Worm (Caenorhabditis elegans): ENCODE data around the gene Y56A3A.31.

Y56A3A.31 gene

DNA sequence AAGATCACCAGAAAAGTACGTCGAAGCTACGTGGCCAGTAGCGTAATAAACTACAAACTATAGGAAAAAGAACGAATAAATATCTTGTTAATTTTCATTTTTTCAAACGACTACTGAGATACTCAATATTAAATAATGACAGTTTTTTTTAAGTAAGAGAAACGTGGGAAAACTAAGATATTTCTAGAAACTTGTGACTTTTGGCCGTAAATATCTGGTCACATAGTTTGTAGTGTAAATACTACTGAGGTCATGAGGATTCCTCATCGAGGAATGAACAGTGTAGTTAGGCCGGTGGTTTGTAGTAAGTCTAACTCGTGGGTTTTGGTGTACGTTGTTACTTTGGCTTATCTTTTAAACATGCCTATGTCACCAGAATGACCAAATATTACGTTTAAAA lies 30.8 kb downstream of the Y56A3A.31 start:
- peak; percentile 1 for TF ChIP-seq pha-4 (tag; optimal IDR thresholded peaks at IDR 0.05)

DNA sequence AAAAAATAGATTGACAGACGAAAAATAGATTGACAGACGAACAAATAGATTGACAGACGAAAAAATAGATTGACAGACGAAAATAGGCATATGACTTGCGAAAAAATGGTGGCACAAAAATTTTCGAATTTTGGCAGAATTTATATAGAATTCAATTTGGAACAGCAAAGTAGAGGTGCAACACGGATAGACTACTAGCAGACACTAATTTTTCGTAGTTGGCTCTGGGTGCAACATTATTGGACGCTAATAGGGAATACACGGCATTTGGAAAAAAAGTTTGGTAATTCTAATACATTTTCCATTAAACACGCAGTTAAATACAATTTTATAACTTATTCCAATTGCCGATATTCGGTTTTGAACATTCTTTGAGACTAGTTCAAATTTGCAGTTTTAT lies 35.0 kb downstream of the Y56A3A.31 start:
- no peak for TF ChIP-seq nhr-25 (tag; optimal IDR thresholded peaks at IDR 0.05)
- no peak for TF ChIP-seq ceh-28 (tag; optimal IDR thresholded peaks at IDR 0.05)
- TF ChIP-seq fkh-2 (tag; optimal IDR thresholded peaks at IDR 0.05): no peak
- no peak for TF ChIP-seq sea-2 (GFP tag; optimal IDR thresholded peaks at IDR 0.05)
- TF ChIP-seq nhr-12 (tag; optimal IDR thresholded peaks at IDR 0.05): no peak
- no peak for TF ChIP-seq mdl-1 (tag; optimal IDR thresholded peaks at IDR 0.05)
- no peak for TF ChIP-seq hmg-11 (tag; optimal IDR thresholded peaks at IDR 0.05)
- no peak for TF ChIP-seq eor-1 (tag; optimal IDR thresholded peaks at IDR 0.05)
- no peak for TF ChIP-seq skn-1 (tag; optimal IDR thresholded peaks at IDR 0.05)
- no peak for TF ChIP-seq aly-2 (tag; optimal IDR thresholded peaks at IDR 0.05)
- TF ChIP-seq jun-1 (tag; optimal IDR thresholded peaks at IDR 0.05): no peak
- TF ChIP-seq elt-1 (tag; optimal IDR thresholded peaks at IDR 0.05): no peak
- TF ChIP-seq lsy-12 (tag; optimal IDR thresholded peaks at IDR 0.05): no peak
- TF ChIP-seq tbx-2 (tag; optimal IDR thresholded peaks at IDR 0.05): no peak
- no peak for TF ChIP-seq elt-3 (tag; optimal IDR thresholded peaks at IDR 0.05)

DNA sequence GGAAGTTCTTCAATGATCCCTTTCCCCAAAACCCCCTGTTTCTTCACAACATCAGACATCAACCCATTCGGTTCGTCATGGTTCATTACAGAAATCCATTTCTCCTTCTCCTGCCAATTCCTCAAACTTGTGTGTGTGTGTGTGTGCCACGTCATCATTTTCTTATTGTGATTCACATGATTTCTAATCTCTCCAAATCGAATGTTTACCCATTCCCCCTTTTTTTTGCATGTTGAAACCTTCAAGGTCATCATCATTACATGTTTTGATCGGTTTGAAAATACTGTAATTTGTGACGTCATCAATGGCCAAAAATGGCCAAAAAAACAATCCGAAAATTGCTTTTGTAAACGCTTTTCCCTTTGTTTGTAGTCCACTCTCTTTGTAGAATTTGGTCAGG lies 35.5 kb downstream of the Y56A3A.31 start:
- no peak for TF ChIP-seq ztf-11 (tag; optimal IDR thresholded peaks at IDR 0.05)
- TF ChIP-seq pqm-1 (tag; optimal IDR thresholded peaks at IDR 0.05): no peak
- no peak for TF ChIP-seq nhr-77 (tag; optimal IDR thresholded peaks at IDR 0.05)
- no peak for TF ChIP-seq R02D3.7 (tag; optimal IDR thresholded peaks at IDR 0.05)
- TF ChIP-seq ama-1 (optimal IDR thresholded peaks at IDR 0.05): no peak
- TF ChIP-seq jun-1 (tag; optimal IDR thresholded peaks at IDR 0.05): no peak
- TF ChIP-seq nhr-76 (tag; optimal IDR thresholded peaks at IDR 0.05): no peak
- TF ChIP-seq egl-5 (tag; optimal IDR thresholded peaks at IDR 0.05): peak; percentile 53
- TF ChIP-seq pha-4 (tag; optimal IDR thresholded peaks at IDR 0.05): peak; percentile 10
- TF ChIP-seq nhr-25 (tag; optimal IDR thresholded peaks at IDR 0.05): peak; percentile 64
- no peak for TF ChIP-seq ZK546.5 (tag; optimal IDR thresholded peaks at IDR 0.05)
- no peak for TF ChIP-seq skn-1 (tag; optimal IDR thresholded peaks at IDR 0.05)

DNA sequence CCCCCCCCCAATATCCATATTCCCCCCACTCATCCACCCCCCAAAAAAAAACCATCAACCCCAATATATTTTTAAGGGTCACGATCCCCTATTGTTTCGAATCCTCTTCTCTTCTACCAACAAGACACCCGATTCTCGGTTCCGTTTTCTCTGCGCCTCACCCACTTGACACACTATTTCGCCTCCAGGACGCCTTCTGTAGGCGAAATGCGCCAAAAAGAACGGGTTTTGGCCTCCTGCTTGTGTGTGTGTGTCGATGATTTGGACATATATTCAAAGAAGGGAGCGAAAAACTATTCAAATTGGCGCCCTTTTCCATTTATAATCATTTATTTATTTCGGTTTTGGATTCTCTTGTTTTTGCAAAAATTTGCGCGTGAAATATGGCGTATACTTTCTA lies 38.8 kb downstream of the Y56A3A.31 start:
- TF ChIP-seq ceh-9 (tag; optimal IDR thresholded peaks at IDR 0.05): no peak
- peak; percentile 52 for TF ChIP-seq nhr-23 (tag; optimal IDR thresholded peaks at IDR 0.05)
- TF ChIP-seq egl-27 (tag; optimal IDR thresholded peaks at IDR 0.05): no peak
- peak; percentile 69 for TF ChIP-seq nhr-25 (tag; optimal IDR thresholded peaks at IDR 0.05)
- peak; percentile 6 for TF ChIP-seq hmg-11 (tag; optimal IDR thresholded peaks at IDR 0.05)
- no peak for TF ChIP-seq nhr-77 (tag; optimal IDR thresholded peaks at IDR 0.05)

DNA sequence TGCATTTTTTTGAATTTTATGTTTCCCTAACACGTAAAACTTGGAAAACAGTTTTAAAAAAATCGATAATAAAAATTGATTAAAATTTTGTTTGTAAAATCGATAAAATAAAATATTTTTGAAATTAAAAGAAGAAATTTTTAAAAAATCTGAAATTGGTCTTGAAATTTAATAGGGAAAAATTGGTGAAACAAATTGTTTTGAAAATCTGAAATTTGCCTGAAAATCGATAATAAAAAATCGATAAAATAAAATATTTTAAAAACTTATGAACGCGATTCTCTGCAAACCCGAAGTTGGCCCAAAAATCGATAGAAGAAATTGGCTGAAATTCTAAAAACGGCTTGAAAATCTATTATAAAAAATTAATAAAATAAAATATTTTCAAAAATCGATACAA lies 39.4 kb downstream of the Y56A3A.31 start:
- no peak for TF ChIP-seq unc-62 (GFP tag; optimal IDR thresholded peaks at IDR 0.05)
- peak; percentile 56 for TF ChIP-seq ceh-28 (tag; optimal IDR thresholded peaks at IDR 0.05)

DNA sequence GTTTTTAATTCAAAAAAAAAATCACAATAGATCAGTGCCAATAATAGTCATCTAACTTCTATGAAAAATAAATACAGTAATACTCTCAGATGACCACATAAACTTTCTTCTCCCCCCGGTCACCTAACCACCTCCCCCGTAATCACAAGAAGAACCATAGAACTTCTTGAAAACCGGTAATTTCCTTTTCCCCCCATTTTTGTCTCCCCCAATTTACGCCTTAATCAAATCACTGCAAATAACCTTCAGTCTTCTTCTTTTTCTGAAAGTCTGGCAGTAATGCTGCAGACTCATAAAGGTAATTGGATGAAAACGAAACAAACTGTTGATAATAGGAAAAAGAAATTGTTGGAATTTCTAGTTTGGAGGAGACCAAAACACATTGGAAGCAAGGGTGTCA lies 40.2 kb downstream of the Y56A3A.31 start:
- TF ChIP-seq daf-12 (tag; optimal IDR thresholded peaks at IDR 0.05) (no peak), aly-2 (tag; optimal IDR thresholded peaks at IDR 0.05) (no peak), ceh-28 (tag; optimal IDR thresholded peaks at IDR 0.05) (no peak), unc-39 (tag; optimal IDR thresholded peaks at IDR 0.05) (no peak), zag-1 (tag; optimal IDR thresholded peaks at IDR 0.05) (no peak), fkh-10 (GFP tag; optimal IDR thresholded peaks at IDR 0.05) (no peak), fkh-2 (tag; optimal IDR thresholded peaks at IDR 0.05) (no peak), nhr-43 (tag; optimal IDR thresholded peaks at IDR 0.05; ENCODE audit: poor library complexity, severe bottlenecking) (no peak), mdl-1 (tag; optimal IDR thresholded peaks at IDR 0.05) (no peak), fos-1 (tag; optimal IDR thresholded peaks at IDR 0.05) (no peak), nhr-25 (tag; optimal IDR thresholded peaks at IDR 0.05) (no peak), unc-62 (GFP tag; optimal IDR thresholded peaks at IDR 0.05) (no peak)

Data from whole organism, L3 larva.